Worm (Caenorhabditis elegans): ENCODE data around the gene F12F6.1.
A peak's percentile ranks its signal among the peaks of the same experiment; 100 is the strongest.

F12F6.1 gene

DNA sequence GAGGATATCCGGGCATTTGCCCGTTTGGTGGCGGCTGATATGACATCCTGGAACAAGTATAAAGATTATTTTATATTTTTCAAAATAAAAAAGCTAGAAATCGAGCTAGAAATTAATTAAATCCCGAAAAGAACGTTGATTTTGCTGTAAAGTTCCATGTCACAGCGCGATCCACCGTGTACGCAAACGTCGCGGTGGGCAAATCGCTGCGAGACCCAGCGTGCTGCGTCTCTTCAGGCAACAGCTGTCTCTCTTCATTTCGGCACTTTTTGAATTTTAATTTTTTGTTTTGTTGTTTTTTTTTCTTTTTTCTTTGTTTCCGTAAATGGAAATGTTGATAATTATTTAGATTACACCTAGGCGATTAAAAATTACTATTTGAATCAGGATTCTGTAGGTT is 17.6 kb upstream of the F12F6.1 start, which contains the start of gene sec-24.1:
Gene sec-24.1 (minus strand): TSS at position 49 of the 400 bp plus-strand sequence.
- TF ChIP-seq lin-39 (tag; optimal IDR thresholded peaks at IDR 0.05): peak; percentile 89
- TF ChIP-seq lir-3 (tag; optimal IDR thresholded peaks at IDR 0.05; ENCODE audit: poor library complexity): peak; percentile 79
- peak; percentile 55 for TF ChIP-seq fkh-4 (tag; optimal IDR thresholded peaks at IDR 0.05; ENCODE audit: borderline replicate concordance)
- TF ChIP-seq vab-15 (tag; optimal IDR thresholded peaks at IDR 0.05): no peak
- TF ChIP-seq unc-30 (tag; optimal IDR thresholded peaks at IDR 0.05): no peak
- peak; percentile 79 for TF ChIP-seq irx-1 (tag; optimal IDR thresholded peaks at IDR 0.05)
- peak; percentile 87 for TF ChIP-seq grh-1 (GFP tag; IDR thresholded peaks at IDR 0.05)
- TF ChIP-seq pax-3 (tag; optimal IDR thresholded peaks at IDR 0.05): peak; percentile 66
- TF ChIP-seq nhr-47 (tag; optimal IDR thresholded peaks at IDR 0.05): peak; percentile 95
- TF ChIP-seq mab-9 (GFP tag; IDR thresholded peaks at IDR 0.05): peak; percentile 29; the same call in 1 of the 2 replicates
- TF ChIP-seq F16B12.6 (tag; optimal IDR thresholded peaks at IDR 0.05): peak; percentile 60
- peak; percentile 93 for TF ChIP-seq lin-14 (GFP tag; optimal IDR thresholded peaks at IDR 0.05)
- peak; percentile 92 to 97 for TF ChIP-seq lin-35 (GFP tag; optimal IDR thresholded peaks at IDR 0.05)
- TF ChIP-seq aha-1 (tag; optimal IDR thresholded peaks at IDR 0.05): peak; percentile 52
- no peak for TF ChIP-seq ceh-90 (tag; optimal IDR thresholded peaks at IDR 0.05)
- TF ChIP-seq alr-1 (tag; optimal IDR thresholded peaks at IDR 0.05; ENCODE audit: borderline replicate concordance): no peak
- peak; percentile 69 for TF ChIP-seq ceh-8 (GFP tag; optimal IDR thresholded peaks at IDR 0.05)
- TF ChIP-seq hpl-2 (GFP tag; optimal IDR thresholded peaks at IDR 0.05): peak; percentile 31
- peak; percentile 40 for TF ChIP-seq nhr-237 (tag; optimal IDR thresholded peaks at IDR 0.05)
- TF ChIP-seq Y116A8C.19 (tag; optimal IDR thresholded peaks at IDR 0.05; ENCODE audit: borderline replicate concordance): no peak
- peak; percentile 87 for TF ChIP-seq nhr-11 (tag; optimal IDR thresholded peaks at IDR 0.05)
- TF ChIP-seq ceh-88 (GFP tag; IDR thresholded peaks at IDR 0.05): peak; percentile 42; the same call in 1 of the 2 replicates
- peak in 1 of 2 experiments; percentile 83 for TF ChIP-seq mdl-1 (tag; optimal IDR thresholded peaks at IDR 0.05)
- TF ChIP-seq tbx-2 (tag; optimal IDR thresholded peaks at IDR 0.05): peak; percentile 93
- TF ChIP-seq blmp-1 (tag; optimal IDR thresholded peaks at IDR 0.05): peak; percentile 28
- TF ChIP-seq egl-13 (tag; optimal IDR thresholded peaks at IDR 0.05): peak; percentile 75
- TF ChIP-seq ceh-82 (tag; optimal IDR thresholded peaks at IDR 0.05): peak; percentile 82 to 92 (median 91)
- peak; percentile 69 for TF ChIP-seq lin-15B (tag; optimal IDR thresholded peaks at IDR 0.05)
- TF ChIP-seq fkh-8 (tag; optimal IDR thresholded peaks at IDR 0.05): peak; percentile 72
- peak; percentile 88 for TF ChIP-seq unc-86 (tag; optimal IDR thresholded peaks at IDR 0.05)
- TF ChIP-seq tlp-1 (tag; optimal IDR thresholded peaks at IDR 0.05): no peak
- TF ChIP-seq hlh-17 (GFP tag; optimal IDR thresholded peaks at IDR 0.05; ENCODE audit: borderline replicate concordance): no peak
- peak in 1 of 2 experiments; percentile 65 for TF ChIP-seq ztf-11 (tag; optimal IDR thresholded peaks at IDR 0.05)
- TF ChIP-seq sup-37 (GFP tag; optimal IDR thresholded peaks at IDR 0.05): peak; percentile 85
- TF ChIP-seq pag-3 (tag; optimal IDR thresholded peaks at IDR 0.05; ENCODE audit: borderline replicate concordance, insufficient read depth): no peak
- peak; percentile 79 for TF ChIP-seq sox-4 (tag; optimal IDR thresholded peaks at IDR 0.05)
- TF ChIP-seq elt-2 (tag; optimal IDR thresholded peaks at IDR 0.05): peak; percentile 60
- TF ChIP-seq fkh-10 (GFP tag; optimal IDR thresholded peaks at IDR 0.05): peak; percentile 11
- peak; percentile 75 for TF ChIP-seq lin-13 (GFP tag; optimal IDR thresholded peaks at IDR 0.05)
- TF ChIP-seq ama-1 (optimal IDR thresholded peaks at IDR 0.05): no peak
- no peak for TF ChIP-seq unc-98 (GFP tag; IDR thresholded peaks at IDR 0.05)
- peak; percentile 62 for TF ChIP-seq snpc-4 (tag; optimal IDR thresholded peaks at IDR 0.05)
- TF ChIP-seq pqm-1 (tag; optimal IDR thresholded peaks at IDR 0.05): no peak
- TF ChIP-seq efl-1 (optimal IDR thresholded peaks at IDR 0.05): peak; percentile 93 to 97
- TF ChIP-seq efl-1 (GFP tag; optimal IDR thresholded peaks at IDR 0.05 in 1 of 2): peak; percentile 91 to 100
- peak; percentile 28 for TF ChIP-seq C34B4.2 (tag; optimal IDR thresholded peaks at IDR 0.05)
- TF ChIP-seq mep-1 (tag; optimal IDR thresholded peaks at IDR 0.05): peak; percentile 87
- TF ChIP-seq nhr-28 (tag; optimal IDR thresholded peaks at IDR 0.05): no peak
- TF ChIP-seq nhr-12 (tag; optimal IDR thresholded peaks at IDR 0.05): no peak
- peak; percentile 91 to 95 (median 92) for TF ChIP-seq dpl-1 (GFP tag; optimal IDR thresholded peaks at IDR 0.05)
- TF ChIP-seq efl-3 (GFP tag; optimal IDR thresholded peaks at IDR 0.05): no peak
- no peak for TF ChIP-seq unc-62 (GFP tag; optimal IDR thresholded peaks at IDR 0.05)

Measured in whole organism, L1 larva.